Fruit fly (Drosophila melanogaster) Kc167 (cell line): ENCODE data around the gene mus301.

Source experiments
- Myc ChIP-seq: fragments of >200 bp; optimal IDR thresholded peaks from 2 replicates; lab custom pipeline; 2017; ENCODE audit warnings: missing external identifiers
- Sin3A ChIP-seq: fragments of >200 bp; optimal IDR thresholded peaks from 2 replicates; lab custom pipeline; 2018; ENCODE audit warnings: missing external identifiers
- h ChIP-seq: fragments of >200 bp; optimal IDR thresholded peaks from 3 replicates; lab custom pipeline; 2018; ENCODE audit warnings: missing external identifiers
- psq ChIP-seq: fragments of >200 bp; optimal IDR thresholded peaks from 2 replicates; lab custom pipeline; 2017; ENCODE audit warnings: missing external identifiers

DNA sequence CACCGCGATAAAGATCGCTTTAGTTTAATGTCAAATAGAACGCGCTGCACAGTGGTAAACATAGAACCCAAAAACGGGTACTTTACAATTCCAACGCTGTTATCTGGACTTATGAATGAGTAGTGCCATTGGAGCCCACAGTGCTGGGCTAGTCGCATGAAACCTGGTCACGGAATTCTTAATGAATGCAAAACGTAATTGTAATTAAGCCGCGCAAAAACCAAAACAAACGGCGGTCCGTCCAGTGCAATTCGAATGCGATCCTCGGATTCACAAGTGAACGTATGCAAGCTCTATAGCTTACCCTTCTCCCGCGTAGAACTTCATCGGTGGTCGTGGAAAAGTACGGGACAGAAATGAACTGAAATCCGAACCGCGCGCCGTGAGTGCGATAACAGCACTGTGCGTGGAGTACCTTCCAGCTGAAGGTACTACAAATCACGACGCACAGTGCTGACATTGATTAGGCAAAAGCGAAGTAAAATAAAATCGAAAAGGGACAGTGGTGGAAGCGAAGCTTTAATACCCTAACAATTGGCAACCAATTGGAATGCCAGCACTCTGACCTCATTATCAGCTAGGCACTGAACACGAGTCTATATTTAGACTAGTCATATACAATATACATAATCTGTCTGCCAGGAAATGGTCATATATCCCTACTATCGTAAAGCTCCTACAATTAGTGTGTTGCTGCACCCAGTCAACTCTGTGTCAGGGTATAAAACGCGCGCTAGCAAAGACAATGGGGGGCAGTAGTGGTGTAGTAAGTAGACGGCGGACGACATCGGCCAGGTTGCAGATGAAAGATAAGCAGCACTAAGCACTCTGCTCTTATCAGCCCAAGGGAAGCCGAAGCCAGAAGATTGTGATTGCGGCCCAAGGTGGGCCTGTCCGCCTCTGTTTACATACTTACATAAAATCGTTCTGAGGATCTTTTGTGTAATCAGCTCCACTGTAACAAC is 47.9 kb downstream of the mus301 start:
- TF ChIP-seq h (lab: Kevin White, UChicago): no peak
- no peak for TF ChIP-seq Myc (lab: Kevin White, UChicago)
- TF ChIP-seq psq: no peak
- TF ChIP-seq Sin3A: no peak
